Worm (Caenorhabditis elegans) whole organism, midembryonic: ENCODE measurements around the gene irld-47.
A peak's percentile ranks its signal among the peaks of the same experiment; 100 is the strongest.

ENCODE experiments used
- T22C8.4 ChIP-seq: fragments of 200-800 bp; sonication (Bioruptor generic); IDR thresholded peaks from 2 replicates; pipeline ENCODE4 v1.3.6; 2022; ENCODE audit warnings: missing genetic modification characterization, missing compliant biosample characterization
- cog-1 ChIP-seq: sonication (generic microtip); optimal IDR thresholded peaks from 2 replicates; lab custom pipeline; 2016; ENCODE audit warnings: missing genetic modification characterization, missing compliant biosample characterization
- flt-1 ChIP-seq: fragments of 200-800 bp; sonication (Bioruptor generic); IDR thresholded peaks from 2 replicates; pipeline ENCODE4 v1.3.6; 2022; ENCODE audit warnings: missing genetic modification characterization, missing compliant biosample characterization
- klf-2 ChIP-seq: fragments of 200-800 bp; sonication (Bioruptor generic); conservative IDR thresholded peaks from 2 replicates; pipeline ENCODE4 v1.3.6; 2022; ENCODE audit warnings: missing genetic modification reagents, missing genetic modification characterization, missing compliant biosample characterization
- med-1 ChIP-seq: sonication (generic microtip); optimal IDR thresholded peaks from 2 replicates; lab custom pipeline; 2017; ENCODE audit warnings: missing genetic modification characterization, mild to moderate bottlenecking, missing compliant biosample characterization, antibody characterized with exemption, missing genetic modification reagents; ENCODE audit not compliant: insufficient read depth
- ref-1 ChIP-seq: fragments of 200-800 bp; sonication (Bioruptor generic); conservative IDR thresholded peaks from 2 replicates; pipeline ENCODE4 v1.3.6; 2022; ENCODE audit warnings: missing genetic modification reagents, missing genetic modification characterization, missing compliant biosample characterization
- tab-1 ChIP-seq: fragments of 200-800 bp; sonication (Bioruptor generic); IDR thresholded peaks from 2 replicates; pipeline ENCODE4 v1.3.6; 2022; ENCODE audit warnings: missing genetic modification characterization, missing compliant biosample characterization
- ztf-23 ChIP-seq: fragments of 200-800 bp; sonication (Bioruptor generic); IDR thresholded peaks from 2 replicates; pipeline ENCODE4 v1.3.6; 2022; ENCODE audit warnings: missing genetic modification reagents, missing genetic modification characterization, missing compliant biosample characterization
- ztf-29 ChIP-seq: fragments of 200-800 bp; sonication (Bioruptor generic); IDR thresholded peaks from 2 replicates; pipeline ENCODE4 v1.3.6; 2022; ENCODE audit warnings: missing genetic modification reagents, missing genetic modification characterization, missing compliant biosample characterization

The irld-47 gene

ce11 chrII:7816163-7816776 is 6.1 kb downstream of the irld-47 start, which contains the start of gene cki-2:
Gene cki-2 (plus strand): TSS chrII:7816499.
- TF ChIP-seq T22C8.4 (GFP tag; lab: Robert Waterston, UW) = peak; percentile 37; the same call in 1 of the 2 replicates
- no peak for TF ChIP-seq cog-1 (tag; lab: Kevin White, UChicago)

- TF ChIP-seq ztf-23 (GFP tag; lab: Robert Waterston, UW) (no peak), ref-1 (GFP tag; lab: Robert Waterston, UW) (no peak), med-1 (GFP tag; lab: Kevin White, UChicago) (no peak), T22C8.4 (GFP tag; lab: Robert Waterston, UW) (no peak), ztf-29 (no peak), cog-1 (tag; lab: Kevin White, UChicago) (no peak), tab-1 (no peak), klf-2 (GFP tag; lab: Robert Waterston, UW) (no peak), flt-1 (GFP tag; lab: Robert Waterston, UW) (no peak)
Measured at ce11 chrII:7815406-7815805, 6.9 kb downstream of the irld-47 start.

ce11 chrII:7814915-7815314 is 7.4 kb downstream of the irld-47 start:
- no peak for TF ChIP-seq tab-1
- no peak for TF ChIP-seq ztf-23 (GFP tag; lab: Robert Waterston, UW)
- no peak for TF ChIP-seq ref-1 (GFP tag; lab: Robert Waterston, UW)
- TF ChIP-seq cog-1 (tag; lab: Kevin White, UChicago) = no peak
- no peak for TF ChIP-seq flt-1 (GFP tag; lab: Robert Waterston, UW)
- no peak for TF ChIP-seq ztf-29

ce11 chrII:7814215-7814614 is 8.1 kb downstream of the irld-47 start:
- TF ChIP-seq ztf-29 (no peak), tab-1 (0 out of 2 replicates have a peak, but pooled peaks have one; percentile 32), cog-1 (tag; lab: Kevin White, UChicago) (peak; percentile 57), klf-2 (GFP tag; lab: Robert Waterston, UW) (no peak), ztf-23 (GFP tag; lab: Robert Waterston, UW) (no peak)

- TF ChIP-seq tab-1 (no peak), med-1 (GFP tag; lab: Kevin White, UChicago) (no peak), cog-1 (tag; lab: Kevin White, UChicago) (no peak), ztf-29 (no peak), flt-1 (GFP tag; lab: Robert Waterston, UW) (no peak), T22C8.4 (GFP tag; lab: Robert Waterston, UW) (no peak), ztf-23 (GFP tag; lab: Robert Waterston, UW) (no peak)
Measured at ce11 chrII:7813645-7814044, 8.7 kb downstream of the irld-47 start.

ce11 chrII:7813237-7813636 is 9.1 kb downstream of the irld-47 start:
- TF ChIP-seq ztf-23 (GFP tag; lab: Robert Waterston, UW) = no peak
- TF ChIP-seq T22C8.4 (GFP tag; lab: Robert Waterston, UW) = 0 out of 2 replicates have a peak, but pooled peaks have one; percentile 25

- peak; percentile 61; the same call in 1 of the 2 replicates for TF ChIP-seq flt-1 (GFP tag; lab: Robert Waterston, UW)
- TF ChIP-seq ref-1 (GFP tag; lab: Robert Waterston, UW) = no peak
- no peak for TF ChIP-seq tab-1
- TF ChIP-seq ztf-23 (GFP tag; lab: Robert Waterston, UW) = no peak
- TF ChIP-seq klf-2 (GFP tag; lab: Robert Waterston, UW) = 0 out of 2 replicates have a peak, but pooled peaks have one; percentile 43
- 0 out of 2 replicates have a peak, but pooled peaks have one; percentile 26 for TF ChIP-seq ztf-29
- no peak for TF ChIP-seq T22C8.4 (GFP tag; lab: Robert Waterston, UW)
- peak; percentile 36 for TF ChIP-seq cog-1 (tag; lab: Kevin White, UChicago)
Measured at ce11 chrII:7812332-7812731, 10.0 kb downstream of the irld-47 start.

- TF ChIP-seq flt-1 (GFP tag; lab: Robert Waterston, UW) (peak; percentile 58), klf-2 (GFP tag; lab: Robert Waterston, UW) (no peak), ztf-23 (GFP tag; lab: Robert Waterston, UW) (peak; percentile 61; the same call in 1 of the 2 replicates), tab-1 (0 out of 2 replicates have a peak, but pooled peaks have one; percentile 48)
Measured at ce11 chrII:7810869-7811543, 11.3 kb downstream of the irld-47 start, which contains the start of gene cki-1. Gene cki-1 (plus strand): TSS chrII:7811240.

ce11 chrII:7810162-7810868 is 12.0 kb downstream of the irld-47 start:
- TF ChIP-seq tab-1 (no peak), ztf-23 (GFP tag; lab: Robert Waterston, UW) (no peak), ref-1 (GFP tag; lab: Robert Waterston, UW) (no peak), med-1 (GFP tag; lab: Kevin White, UChicago) (no peak), cog-1 (tag; lab: Kevin White, UChicago) (no peak), T22C8.4 (GFP tag; lab: Robert Waterston, UW) (no peak)
